Worm (Caenorhabditis elegans) whole organism, L3 larva: ENCODE measurements around the gene mksr-2.
A peak's percentile ranks its signal among the peaks of the same experiment; 100 is the strongest.
"Not testable (repeated sequence)": the region's sequence is repeated elsewhere in the genome, so short reads cannot be mapped to it uniquely, and the experiment has no call there.

ENCODE experiments used
- ama-1 ChIP-seq: fragments of 150-350 bp; optimal IDR thresholded peaks from 2 replicates; lab custom pipeline; 2018
- ceh-28 ChIP-seq: fragments of 150-350 bp; optimal IDR thresholded peaks from 2 replicates; lab custom pipeline; 2014; ENCODE audit warnings: missing biosample characterization, missing genetic modification reagents, missing genetic modification characterization
- ceh-9 ChIP-seq: sonication (generic microtip); optimal IDR thresholded peaks from 2 replicates; lab custom pipeline; 2018; ENCODE audit warnings: missing biosample characterization, missing genetic modification characterization
- elt-1 ChIP-seq: fragments of 150-350 bp; optimal IDR thresholded peaks from 2 replicates; lab custom pipeline; 2014; ENCODE audit warnings: missing biosample characterization, missing genetic modification characterization
- elt-2 ChIP-seq: sonication (generic microtip); optimal IDR thresholded peaks from 2 replicates; lab custom pipeline; 2016; ENCODE audit warnings: missing genetic modification reagents, mild to moderate bottlenecking, missing genetic modification characterization, missing compliant biosample characterization
- fkh-2 ChIP-seq: fragments of 150-350 bp; optimal IDR thresholded peaks from 2 replicates; lab custom pipeline; 2014; ENCODE audit warnings: missing biosample characterization, missing genetic modification reagents, missing genetic modification characterization
- jun-1 ChIP-seq: fragments of 150-350 bp; optimal IDR thresholded peaks from 2 replicates; lab custom pipeline; 2014; ENCODE audit warnings: missing biosample characterization, missing genetic modification reagents, missing genetic modification characterization
- lin-15B ChIP-seq: fragments of 150-350 bp; optimal IDR thresholded peaks from 2 replicates; lab custom pipeline; 2014; ENCODE audit warnings: missing biosample characterization, missing genetic modification characterization
- nfya-1 ChIP-seq: sonication (generic microtip); optimal IDR thresholded peaks from 2 replicates; lab custom pipeline; 2017; ENCODE audit warnings: missing genetic modification characterization, mild to moderate bottlenecking, missing compliant biosample characterization, antibody characterized with exemption, moderate library complexity; ENCODE audit not compliant: insufficient read depth
- nhr-23 ChIP-seq: fragments of 150-350 bp; optimal IDR thresholded peaks from 2 replicates; lab custom pipeline; 2014; ENCODE audit warnings: missing biosample characterization, missing genetic modification reagents, missing genetic modification characterization
- nhr-25 ChIP-seq: sonication (generic microtip); optimal IDR thresholded peaks from 2 replicates; lab custom pipeline; 2017; ENCODE audit warnings: missing biosample characterization, missing genetic modification characterization
- nhr-43 ChIP-seq: sonication (generic microtip); optimal IDR thresholded peaks from 2 replicates; lab custom pipeline; 2016; ENCODE audit warnings: mild to moderate bottlenecking, missing genetic modification characterization, missing compliant biosample characterization; ENCODE audit not compliant: poor library complexity, severe bottlenecking
- nhr-67 ChIP-seq: fragments of 150-350 bp; optimal IDR thresholded peaks from 2 replicates; lab custom pipeline; 2014; ENCODE audit warnings: missing biosample characterization, missing genetic modification characterization
- pha-4 ChIP-seq: fragments of 150-350 bp; optimal IDR thresholded peaks from 2 replicates; lab custom pipeline; 2014; ENCODE audit warnings: missing biosample characterization, missing genetic modification reagents, missing genetic modification characterization
- pqm-1 ChIP-seq: fragments of 150-350 bp; optimal IDR thresholded peaks from 2 replicates; lab custom pipeline; 2017; ENCODE audit warnings: missing biosample characterization, missing genetic modification characterization, inconsistent platforms
- skn-1 ChIP-seq: fragments of 150-350 bp; optimal IDR thresholded peaks from 2 replicates; lab custom pipeline; 2014; ENCODE audit warnings: missing biosample characterization, missing genetic modification characterization
- snpc-4 ChIP-seq: fragments of 150-350 bp; optimal IDR thresholded peaks from 2 replicates; lab custom pipeline; 2014; ENCODE audit warnings: missing biosample characterization, missing genetic modification characterization
- unc-62 ChIP-seq: fragments of 150-350 bp; sonication (generic microtip); optimal IDR thresholded peaks from 4 replicates; lab custom pipeline; 2014; ENCODE audit warnings: missing biosample characterization, missing genetic modification reagents, missing genetic modification characterization
- ztf-11 ChIP-seq: fragments of 150-350 bp; optimal IDR thresholded peaks from 2 replicates; lab custom pipeline; 2014; ENCODE audit warnings: missing biosample characterization, missing genetic modification characterization

Gene mksr-2

DNA sequence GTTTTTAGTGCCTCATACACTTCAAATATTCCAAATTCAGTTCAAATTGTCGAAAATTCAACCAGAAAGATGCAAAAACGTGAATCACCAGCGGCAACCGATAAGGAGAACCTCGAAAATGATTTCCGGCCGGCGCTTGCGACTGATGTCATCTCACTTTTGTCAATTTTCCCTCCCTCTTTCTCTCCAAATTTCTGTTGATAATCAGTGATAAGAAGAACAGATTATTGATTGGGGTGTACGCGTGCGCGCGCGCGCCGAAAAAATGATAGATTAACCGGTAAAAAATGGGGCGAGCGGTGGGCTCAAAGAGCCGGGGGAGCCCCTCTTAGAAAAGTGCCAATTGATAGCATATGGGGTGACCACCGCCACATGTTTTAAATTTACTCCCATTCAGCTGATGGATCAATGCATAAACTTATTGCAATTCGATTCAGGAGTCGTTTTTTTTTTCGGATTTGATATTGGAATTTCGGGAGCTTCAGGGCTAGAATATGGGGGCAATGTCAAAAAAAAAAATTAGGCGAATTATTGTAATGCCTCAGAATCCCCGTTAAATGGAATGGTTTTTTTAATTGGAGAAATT is 21.8 kb downstream of the mksr-2 start:
- peak; percentile 90 for TF ChIP-seq elt-2 (tag; lab: Kevin White, UChicago)
- peak; percentile 83 for TF ChIP-seq pqm-1
- peak; percentile 36 for TF ChIP-seq jun-1 (tag; lab: Kevin White, UChicago)
- TF ChIP-seq nhr-23 (tag; lab: Kevin White, UChicago): no peak

DNA sequence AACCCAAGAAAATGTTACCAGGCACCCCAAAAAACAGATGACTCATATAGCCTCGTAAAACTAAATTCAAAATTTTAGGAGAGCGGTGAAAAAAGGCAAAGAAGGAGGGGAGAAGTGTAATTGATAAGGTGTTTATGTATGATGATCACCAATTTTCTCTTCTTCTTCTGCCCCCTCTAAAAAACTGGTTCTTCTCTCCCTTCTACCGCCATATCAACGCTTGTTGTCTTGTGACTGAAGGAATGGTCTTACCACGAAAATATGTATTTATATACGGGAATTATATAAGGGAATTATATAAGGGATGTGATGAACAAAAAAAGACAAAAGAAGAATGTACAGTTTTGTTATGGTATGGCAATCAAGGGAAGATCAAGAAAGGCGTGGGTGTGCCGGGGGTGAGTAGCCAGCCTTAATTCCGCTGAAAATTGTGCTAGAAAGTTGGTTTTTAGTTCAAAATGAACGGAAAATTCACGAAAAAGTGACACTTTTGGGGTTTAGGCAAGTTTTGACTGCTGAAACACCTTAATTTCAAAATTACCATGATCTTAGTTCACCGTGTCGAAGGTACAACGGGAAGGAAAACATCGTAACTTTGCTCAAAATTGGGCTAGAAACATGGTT is 24.9 kb downstream of the mksr-2 start:
- TF ChIP-seq nhr-23 (tag; lab: Kevin White, UChicago): peak; percentile 87
- peak; percentile 55 for TF ChIP-seq nhr-25
- peak; percentile 83 for TF ChIP-seq elt-2 (tag; lab: Kevin White, UChicago)
- peak; percentile 30 for TF ChIP-seq pha-4 (tag; lab: Kevin White, UChicago)
- peak; percentile 65 for TF ChIP-seq nhr-43 (tag; lab: Kevin White, UChicago)
- peak; percentile 86 for TF ChIP-seq pqm-1
- peak; percentile 4 for TF ChIP-seq ceh-28 (tag; lab: Kevin White, UChicago)
- TF ChIP-seq snpc-4 (tag; lab: Kevin White, UChicago): peak; percentile 18
- no peak for TF ChIP-seq fkh-2 (tag; lab: Kevin White, UChicago)
- TF ChIP-seq ama-1: peak; percentile 60
- no peak for TF ChIP-seq nhr-67 (tag; lab: Kevin White, UChicago)
- peak; percentile 16 for TF ChIP-seq nfya-1 (tag; lab: Kevin White, UChicago)
- peak; percentile 64 for TF ChIP-seq jun-1 (tag; lab: Kevin White, UChicago)
- no peak for TF ChIP-seq elt-1

DNA sequence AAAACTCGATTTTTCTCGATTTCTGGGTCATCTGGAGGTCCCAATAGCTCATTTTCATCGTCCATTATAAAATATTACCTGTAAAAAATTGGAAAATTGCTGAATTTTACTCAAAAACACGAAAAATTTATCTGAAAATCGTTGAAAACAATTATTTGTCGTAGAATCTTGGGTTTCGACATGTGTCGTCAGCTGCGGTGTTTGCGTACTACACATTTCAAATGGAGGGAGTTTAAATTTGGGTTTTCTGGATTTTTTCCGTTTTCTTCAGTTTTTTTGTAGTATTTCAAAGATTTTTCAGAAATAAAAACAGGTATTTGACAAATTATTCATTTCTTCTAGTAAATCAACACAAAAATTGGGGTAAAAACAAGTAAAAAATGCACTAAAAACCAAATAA is 30.8 kb downstream of the mksr-2 start, which contains the start of gene M70.5:
M70.5 (minus strand) TSS at position 78 of the 400 bp plus-strand sequence.
- TF ChIP-seq pqm-1; nhr-25; ztf-11 (tag; lab: Kevin White, UChicago): not testable (repeated sequence)

DNA sequence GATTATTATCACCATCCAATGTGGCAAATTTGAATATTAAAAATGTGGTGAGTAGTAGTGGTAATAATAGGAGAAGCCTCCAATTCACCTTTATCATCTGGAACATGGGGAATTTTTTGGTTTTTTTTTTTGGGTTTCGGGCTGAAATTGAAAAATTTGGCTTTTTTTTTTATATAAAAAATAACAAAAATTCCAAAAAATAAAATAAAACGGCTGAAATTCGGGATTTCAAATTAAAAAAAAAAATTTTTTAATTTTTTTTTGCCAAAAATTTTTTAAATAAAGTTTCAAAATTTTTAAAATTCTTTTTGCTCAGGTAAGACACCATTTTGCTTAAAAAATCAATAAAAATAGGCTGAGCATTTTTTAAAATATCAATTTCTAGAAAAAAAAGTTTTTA is 42.8 kb downstream of the mksr-2 start, which contains the start of gene famp-1:
famp-1 (minus strand) TSS at position 101 of the 400 bp plus-strand sequence.
- TF ChIP-seq pqm-1 (no peak), ceh-9 (tag; lab: Kevin White, UChicago) (no peak), nfya-1 (tag; lab: Kevin White, UChicago) (no peak), lin-15B (tag; lab: Kevin White, UChicago) (no peak), unc-62 (no peak), nhr-23 (tag; lab: Kevin White, UChicago) (no peak), skn-1 (tag; lab: Kevin White, UChicago) (no peak)
